Fruit fly (Drosophila melanogaster): ENCODE measurements around the gene VhaM9.7-a.

The VhaM9.7-a gene

dm6 chr3L:4270949-4271827 is 8.7 kb downstream of the VhaM9.7-a start:
- TF ChIP-seq psq (optimal IDR thresholded peaks at IDR 0.05) (no peak), Sin3A (optimal IDR thresholded peaks at IDR 0.05) (no peak), insv (optimal IDR thresholded peaks at IDR 0.05) (no peak), Myc (optimal IDR thresholded peaks at IDR 0.05) (no peak), ttk (optimal IDR thresholded peaks at IDR 0.05) (no peak), h (optimal IDR thresholded peaks at IDR 0.05) (no peak)

- no peak for TF ChIP-seq ttk (optimal IDR thresholded peaks at IDR 0.05)
- TF ChIP-seq psq (optimal IDR thresholded peaks at IDR 0.05): no peak
- no peak for TF ChIP-seq Myc (optimal IDR thresholded peaks at IDR 0.05)
- TF ChIP-seq Sin3A (optimal IDR thresholded peaks at IDR 0.05): no peak
- no peak for TF ChIP-seq h (optimal IDR thresholded peaks at IDR 0.05)
- TF ChIP-seq insv (optimal IDR thresholded peaks at IDR 0.05): no peak
Observed at dm6 chr3L:4272167-4272773, 9.8 kb downstream of the VhaM9.7-a start.

- TF ChIP-seq insv (optimal IDR thresholded peaks at IDR 0.05) (no peak), ttk (optimal IDR thresholded peaks at IDR 0.05) (no peak), psq (optimal IDR thresholded peaks at IDR 0.05) (no peak), h (optimal IDR thresholded peaks at IDR 0.05) (no peak), Sin3A (optimal IDR thresholded peaks at IDR 0.05) (no peak), Myc (optimal IDR thresholded peaks at IDR 0.05) (no peak)
Observed at dm6 chr3L:4277796-4278195, 15.3 kb downstream of the VhaM9.7-a start, which contains the start of gene Ctl1. Gene Ctl1 (plus strand): TSS chr3L:4277962.

dm6 chr3L:4282627-4283026 is 20.1 kb downstream of the VhaM9.7-a start, which contains the start of gene CG11583:
Gene CG11583 (minus strand): TSS chr3L:4282817.
- no peak for TF ChIP-seq h (optimal IDR thresholded peaks at IDR 0.05)
- no peak for TF ChIP-seq ttk (optimal IDR thresholded peaks at IDR 0.05)
- TF ChIP-seq Sin3A (optimal IDR thresholded peaks at IDR 0.05): no peak
- no peak for TF ChIP-seq insv (optimal IDR thresholded peaks at IDR 0.05)
- TF ChIP-seq Myc (optimal IDR thresholded peaks at IDR 0.05): no peak
- no peak for TF ChIP-seq psq (optimal IDR thresholded peaks at IDR 0.05)

- TF ChIP-seq insv (optimal IDR thresholded peaks at IDR 0.05) (no peak), ttk (optimal IDR thresholded peaks at IDR 0.05) (no peak), Myc (optimal IDR thresholded peaks at IDR 0.05) (no peak), h (optimal IDR thresholded peaks at IDR 0.05) (no peak), psq (optimal IDR thresholded peaks at IDR 0.05) (no peak), Sin3A (optimal IDR thresholded peaks at IDR 0.05) (no peak)
Observed at dm6 chr3L:4283428-4284089, 21.1 kb downstream of the VhaM9.7-a start, which contains the start of the genes srw and CG1316. Gene srw (minus strand): TSS chr3L:4283478. Gene CG1316 (plus strand): TSS chr3L:4283851.

dm6 chr3L:4286784-4287183 is 24.3 kb downstream of the VhaM9.7-a start, which contains the start of gene TfIIEbeta:
Gene TfIIEbeta (plus strand): TSS chr3L:4287038.
- TF ChIP-seq h (optimal IDR thresholded peaks at IDR 0.05): no peak
- no peak for TF ChIP-seq Sin3A (optimal IDR thresholded peaks at IDR 0.05)
- no peak for TF ChIP-seq ttk (optimal IDR thresholded peaks at IDR 0.05)
- no peak for TF ChIP-seq psq (optimal IDR thresholded peaks at IDR 0.05)
- TF ChIP-seq Myc (optimal IDR thresholded peaks at IDR 0.05): no peak
- TF ChIP-seq insv (optimal IDR thresholded peaks at IDR 0.05): no peak

- no peak for TF ChIP-seq Myc (optimal IDR thresholded peaks at IDR 0.05)
- no peak for TF ChIP-seq psq (optimal IDR thresholded peaks at IDR 0.05)
- TF ChIP-seq Sin3A (optimal IDR thresholded peaks at IDR 0.05): no peak
- no peak for TF ChIP-seq h (optimal IDR thresholded peaks at IDR 0.05)
- no peak for TF ChIP-seq insv (optimal IDR thresholded peaks at IDR 0.05)
- no peak for TF ChIP-seq ttk (optimal IDR thresholded peaks at IDR 0.05)
Observed at dm6 chr3L:4288591-4289056, 26.1 kb downstream of the VhaM9.7-a start, which contains the start of gene Hexo1. Gene Hexo1 (plus strand): TSS chr3L:4288641.

dm6 chr3L:4292120-4292697 is 29.7 kb downstream of the VhaM9.7-a start, which contains the start of the genes CG15012 and Fdx2:
Gene CG15012 (minus strand): TSS chr3L:4292246.
Gene Fdx2 (plus strand): TSS chr3L:4292482.
- no peak for TF ChIP-seq psq (optimal IDR thresholded peaks at IDR 0.05)

dm6 chr3L:4293304-4293703 is 30.8 kb downstream of the VhaM9.7-a start:
- no peak for TF ChIP-seq psq (optimal IDR thresholded peaks at IDR 0.05)
- TF ChIP-seq h (optimal IDR thresholded peaks at IDR 0.05): no peak
- TF ChIP-seq insv (optimal IDR thresholded peaks at IDR 0.05): no peak
- TF ChIP-seq Myc (optimal IDR thresholded peaks at IDR 0.05): no peak
- TF ChIP-seq Sin3A (optimal IDR thresholded peaks at IDR 0.05): no peak
- TF ChIP-seq ttk (optimal IDR thresholded peaks at IDR 0.05): no peak

- TF ChIP-seq Myc (optimal IDR thresholded peaks at IDR 0.05) (no peak), h (optimal IDR thresholded peaks at IDR 0.05) (no peak), insv (optimal IDR thresholded peaks at IDR 0.05) (no peak), psq (optimal IDR thresholded peaks at IDR 0.05) (no peak), Sin3A (optimal IDR thresholded peaks at IDR 0.05) (no peak), ttk (optimal IDR thresholded peaks at IDR 0.05) (no peak)
Observed at dm6 chr3L:4293711-4294110, 31.2 kb downstream of the VhaM9.7-a start.

- TF ChIP-seq Myc (optimal IDR thresholded peaks at IDR 0.05) (no peak), Sin3A (optimal IDR thresholded peaks at IDR 0.05) (no peak), h (optimal IDR thresholded peaks at IDR 0.05) (no peak), psq (optimal IDR thresholded peaks at IDR 0.05) (no peak), insv (optimal IDR thresholded peaks at IDR 0.05) (no peak), ttk (optimal IDR thresholded peaks at IDR 0.05) (no peak)
Observed at dm6 chr3L:4296760-4297159, 34.3 kb downstream of the VhaM9.7-a start.

Data from Kc167 (cell line).